Worm (Caenorhabditis elegans) whole organism, young adult: ENCODE data around the gene T04C4.3.
A peak's percentile ranks its signal among the peaks of the same experiment; 100 is the strongest.

Experiments used
- D2030.7 ChIP-seq: fragments of 200-800 bp; sonication (Bioruptor generic); IDR thresholded peaks from 2 replicates; pipeline ENCODE4 v1.3.6; 2022; ENCODE audit warnings: missing genetic modification reagents, missing genetic modification characterization, missing compliant biosample characterization
- F33H1.4 ChIP-seq: fragments of 200-800 bp; sonication (Bioruptor generic); IDR thresholded peaks from 2 replicates; pipeline ENCODE4 v1.3.6; 2022; ENCODE audit warnings: missing genetic modification reagents, missing genetic modification characterization, missing compliant biosample characterization
- F52B5.7 ChIP-seq: sonication (generic microtip); optimal IDR thresholded peaks from 2 replicates; lab custom pipeline; 2016; ENCODE audit warnings: mild to moderate bottlenecking, missing genetic modification characterization, missing compliant biosample characterization
- Y53G8AR.9 ChIP-seq: fragments of 200-800 bp; sonication (Bioruptor generic); conservative IDR thresholded peaks from 2 replicates; pipeline ENCODE4 v1.3.6; 2022; ENCODE audit warnings: missing genetic modification reagents, missing genetic modification characterization, missing compliant biosample characterization
- Y79H2A.3 ChIP-seq: fragments of 200-800 bp; sonication (Bioruptor generic); conservative IDR thresholded peaks from 2 replicates; pipeline ENCODE4 v1.3.6; 2022; ENCODE audit warnings: missing genetic modification reagents, missing genetic modification characterization, missing compliant biosample characterization
- ceh-27 ChIP-seq: fragments of 200-800 bp; sonication (Bioruptor generic); optimal IDR thresholded peaks from 2 replicates; lab custom pipeline; 2018; ENCODE audit warnings: mild to moderate bottlenecking, missing genetic modification characterization, moderate library complexity, missing compliant biosample characterization
- ceh-58 ChIP-seq: fragments of 200-800 bp; sonication (Bioruptor generic); IDR thresholded peaks from 2 replicates; pipeline ENCODE4 v1.3.6; 2022; ENCODE audit warnings: missing genetic modification characterization, missing compliant biosample characterization
- ceh-91 ChIP-seq: fragments of 200-800 bp; sonication (Bioruptor generic); IDR thresholded peaks from 2 replicates; pipeline ENCODE4 v1.3.6; 2022; ENCODE audit warnings: missing genetic modification reagents, missing genetic modification characterization, missing compliant biosample characterization
- dpff-1 ChIP-seq: sonication (generic microtip); optimal IDR thresholded peaks from 2 replicates; lab custom pipeline; 2017; ENCODE audit warnings: mild to moderate bottlenecking, missing genetic modification characterization, missing compliant biosample characterization
- dpl-1 ChIP-seq: fragments of 150-350 bp; optimal IDR thresholded peaks from 2 replicates; lab custom pipeline; 2014; ENCODE audit warnings: missing biosample characterization, missing genetic modification reagents, missing genetic modification characterization
- efl-1 ChIP-seq: fragments of 150-350 bp; optimal IDR thresholded peaks from 2 replicates; lab custom pipeline; 2014; ENCODE audit warnings: missing biosample characterization, missing genetic modification reagents, missing genetic modification characterization
- egrh-3 ChIP-seq: fragments of 200-800 bp; sonication (Bioruptor generic); IDR thresholded peaks from 2 replicates; pipeline ENCODE4 v1.3.6; 2022; ENCODE audit warnings: missing genetic modification reagents, missing genetic modification characterization, missing compliant biosample characterization
- ekl-4 ChIP-seq: fragments of 200-800 bp; sonication (Bioruptor generic); IDR thresholded peaks from 2 replicates; pipeline ENCODE4 v1.3.6; 2022; ENCODE audit warnings: missing genetic modification reagents, missing genetic modification characterization, missing compliant biosample characterization
- gei-17 ChIP-seq: fragments of 200-800 bp; sonication (Bioruptor generic); optimal IDR thresholded peaks from 2 replicates; lab custom pipeline; 2018; ENCODE audit warnings: mild to moderate bottlenecking, missing genetic modification characterization, missing compliant biosample characterization
- hlh-26 ChIP-seq: fragments of 200-800 bp; sonication (Bioruptor generic); conservative IDR thresholded peaks from 2 replicates; pipeline ENCODE4 v1.3.6; 2022; ENCODE audit warnings: missing genetic modification reagents, missing genetic modification characterization, missing compliant biosample characterization
- hmg-1.2 ChIP-seq: fragments of 200-800 bp; sonication (Bioruptor generic); IDR thresholded peaks from 2 replicates; pipeline ENCODE4 v1.3.6; 2022; ENCODE audit warnings: missing genetic modification reagents, missing genetic modification characterization, missing compliant biosample characterization
- lir-1 ChIP-seq: fragments of 200-800 bp; sonication (Bioruptor generic); conservative IDR thresholded peaks from 2 replicates; pipeline ENCODE4 v1.3.6; 2022; ENCODE audit warnings: missing genetic modification reagents, missing genetic modification characterization, missing compliant biosample characterization
- lsl-1 ChIP-seq: fragments of 200-800 bp; sonication (Bioruptor generic); optimal IDR thresholded peaks from 2 replicates; lab custom pipeline; 2018; ENCODE audit warnings: mild to moderate bottlenecking, missing genetic modification characterization, moderate library complexity, missing compliant biosample characterization
- madf-3 ChIP-seq: fragments of 200-800 bp; sonication (Bioruptor generic); IDR thresholded peaks from 2 replicates; pipeline ENCODE4 v1.3.6; 2022; ENCODE audit warnings: missing genetic modification reagents, missing genetic modification characterization, missing compliant biosample characterization
- madf-6 ChIP-seq: fragments of 200-800 bp; sonication (Bioruptor generic); IDR thresholded peaks from 2 replicates; pipeline ENCODE4 v1.3.6; 2022; ENCODE audit warnings: missing genetic modification reagents, missing genetic modification characterization, missing compliant biosample characterization
- madf-8 ChIP-seq: fragments of 200-800 bp; sonication (Bioruptor generic); conservative IDR thresholded peaks from 2 replicates; pipeline ENCODE4 v1.3.6; 2022; ENCODE audit warnings: missing genetic modification reagents, missing genetic modification characterization, missing compliant biosample characterization
- mes-4 ChIP-seq: sonication (generic microtip); optimal IDR thresholded peaks from 2 replicates; lab custom pipeline; 2016; ENCODE audit warnings: missing genotype, missing genetic modification characterization, missing compliant biosample characterization
- mxl-1 ChIP-seq: sonication (generic microtip); optimal IDR thresholded peaks from 2 replicates; lab custom pipeline; 2016; ENCODE audit warnings: missing genetic modification characterization, missing compliant biosample characterization
- nfyb-1 ChIP-seq: fragments of 200-800 bp; sonication (Bioruptor generic); IDR thresholded peaks from 2 replicates; pipeline ENCODE4 v1.3.6; 2022; ENCODE audit warnings: missing genetic modification reagents, missing genetic modification characterization, missing compliant biosample characterization
- nhr-27 ChIP-seq: fragments of 200-800 bp; sonication (Bioruptor generic); optimal IDR thresholded peaks from 2 replicates; lab custom pipeline; 2018; ENCODE audit warnings: mild to moderate bottlenecking, missing genetic modification characterization, moderate library complexity, missing compliant biosample characterization
- rec-8 ChIP-seq, 2 experiments: sonication (generic microtip); optimal IDR thresholded peaks; 2 replicates each; lab custom pipeline; 2016; ENCODE audit warnings: mild to moderate bottlenecking in 2 of 2, missing genetic modification characterization in 2 of 2, missing genetic modification reagents in 2 of 2, missing genotype in 2 of 2, missing biosample characterization in 1 of 2, missing compliant biosample characterization in 1 of 2, moderate library complexity in 1 of 2
- repo-1 ChIP-seq: sonication (generic microtip); optimal IDR thresholded peaks from 2 replicates; lab custom pipeline; 2017; ENCODE audit warnings: mild to moderate bottlenecking, missing genetic modification characterization, missing compliant biosample characterization
- rpc-1 ChIP-seq, 2 experiments: fragments of 150-350 bp in 1 of 2; sonication (generic microtip) in 1 of 2; optimal IDR thresholded peaks; 2 replicates each; lab custom pipeline; 2014 to 2018; ENCODE audit warnings: missing biosample characterization in 1 of 2, missing genetic modification characterization in 1 of 2, missing genetic modification reagents in 1 of 2, missing genotype in 1 of 2
- snpc-3.4 ChIP-seq: sonication (generic microtip); optimal IDR thresholded peaks from 2 replicates; lab custom pipeline; 2017; ENCODE audit warnings: missing genetic modification characterization, mild to moderate bottlenecking, missing compliant biosample characterization, antibody characterized with exemption, moderate library complexity, missing genotype, missing genetic modification reagents
- tbp1 ChIP-seq: fragments of 200-800 bp; sonication (Bioruptor generic); optimal IDR thresholded peaks from 2 replicates; lab custom pipeline; 2018; ENCODE audit warnings: mild to moderate bottlenecking, missing genetic modification characterization, missing compliant biosample characterization
- unc-62 ChIP-seq: fragments of 150-350 bp; optimal IDR thresholded peaks from 2 replicates; lab custom pipeline; 2014; ENCODE audit warnings: missing biosample characterization, missing genetic modification reagents, missing genetic modification characterization
- xnd-1 ChIP-seq: sonication (generic microtip); optimal IDR thresholded peaks from 2 replicates; lab custom pipeline; 2016; ENCODE audit warnings: missing genotype, missing genetic modification reagents, missing genetic modification characterization, missing compliant biosample characterization
- zfh-2 ChIP-seq: fragments of 200-800 bp; sonication (Bioruptor generic); conservative IDR thresholded peaks from 2 replicates; pipeline ENCODE4 v1.3.6; 2022; ENCODE audit warnings: missing genetic modification reagents, missing genetic modification characterization, missing compliant biosample characterization
- ztf-22 ChIP-seq: fragments of 200-800 bp; sonication (Bioruptor generic); optimal IDR thresholded peaks from 2 replicates; lab custom pipeline; 2018; ENCODE audit warnings: mild to moderate bottlenecking, missing genetic modification characterization, moderate library complexity, missing compliant biosample characterization
- ztf-26 ChIP-seq: sonication (generic microtip); optimal IDR thresholded peaks from 2 replicates; lab custom pipeline; 2017; ENCODE audit warnings: missing genetic modification characterization, missing compliant biosample characterization

T04C4.3 gene

ce11 chrIV:2223685-2224084 is 7.0 kb upstream of the T04C4.3 start:
- TF ChIP-seq zfh-2 (GFP tag; lab: Robert Waterston, UW): peak; percentile 54
- TF ChIP-seq D2030.7 (GFP tag; lab: Robert Waterston, UW): no peak
- TF ChIP-seq, all 124 proteins: peak for 1

- TF ChIP-seq ceh-91 (GFP tag; lab: Robert Waterston, UW) (peak; percentile 57), dpff-1 (no peak), nhr-27 (tag; lab: Kevin White, UChicago) (no peak), unc-62 (no peak), hmg-1.2 (GFP tag; lab: Robert Waterston, UW) (peak; percentile 5; the same call in 1 of the 2 replicates), dpl-1 (GFP tag; lab: Kevin White, UChicago) (peak; percentile 26), D2030.7 (GFP tag; lab: Robert Waterston, UW) (peak; percentile 60; the same call in 1 of the 2 replicates), mxl-1 (tag; lab: Kevin White, UChicago) (no peak), rec-8 (tag; optimal IDR thresholded peaks at IDR 0.05; lab: Kevin White, UChicago) (no peak), rpc-1 (optimal IDR thresholded peaks at IDR 0.05; lab: Kevin White, UChicago) (no peak), rpc-1 (tag; optimal IDR thresholded peaks at IDR 0.05; lab: Kevin White, UChicago) (no peak), ceh-58 (no peak), ceh-27 (GFP tag; lab: Kevin White, UChicago) (no peak), hlh-26 (GFP tag; lab: Robert Waterston, UW) (no peak), xnd-1 (tag; lab: Kevin White, UChicago) (peak; percentile 71), F33H1.4 (GFP tag; lab: Robert Waterston, UW) (peak; percentile 88), madf-6 (peak; percentile 84), efl-1 (GFP tag; lab: Kevin White, UChicago) (peak; percentile 61), repo-1 (tag; lab: Kevin White, UChicago) (no peak), madf-8 (GFP tag; lab: Robert Waterston, UW) (peak; percentile 65), egrh-3 (GFP tag; lab: Robert Waterston, UW) (no peak), lsl-1 (GFP tag; lab: Kevin White, UChicago) (peak; percentile 86)
Measured at ce11 chrIV:2223144-2223543, 6.5 kb upstream of the T04C4.3 start.

- TF ChIP-seq Y53G8AR.9 (GFP tag; lab: Robert Waterston, UW) (no peak), Y79H2A.3 (GFP tag; lab: Robert Waterston, UW) (no peak), ekl-4 (GFP tag; lab: Robert Waterston, UW) (no peak), nfyb-1 (GFP tag; lab: Robert Waterston, UW) (no peak), F52B5.7 (no peak), rec-8 (tag; optimal IDR thresholded peaks at IDR 0.05; lab: Kevin White, UChicago) (no peak), snpc-3.4 (no peak), F33H1.4 (GFP tag; lab: Robert Waterston, UW) (no peak), ztf-22 (GFP tag; lab: Kevin White, UChicago) (no peak), mxl-1 (tag; lab: Kevin White, UChicago) (no peak), madf-3 (GFP tag; lab: Robert Waterston, UW) (no peak), tbp1 (GFP tag; lab: Kevin White, UChicago) (no peak), gei-17 (no peak), xnd-1 (tag; lab: Kevin White, UChicago) (no peak), lir-1 (GFP tag; lab: Robert Waterston, UW) (no peak), mes-4 (no peak), ztf-26 (tag; lab: Kevin White, UChicago) (no peak), D2030.7 (GFP tag; lab: Robert Waterston, UW) (no peak), dpl-1 (GFP tag; lab: Kevin White, UChicago) (no peak)
- TF ChIP-seq, all 124 proteins: peak for 0
Measured at ce11 chrIV:2222528-2222927, 5.9 kb upstream of the T04C4.3 start, which contains the start of gene fnip-2. TSS of gene fnip-2 (plus strand) at chrIV:2222828.
